Worm (Caenorhabditis elegans) whole organism, L2 larva: Measurements from ENCODE around the gene aipr-1.

Source experiments
- C34F6.9 ChIP-seq: fragments of 150-350 bp; optimal IDR thresholded peaks from 2 replicates; lab custom pipeline; 2014; ENCODE audit warnings: missing biosample characterization, missing genetic modification characterization
- R02D3.7 ChIP-seq: fragments of 150-350 bp; optimal IDR thresholded peaks from 2 replicates; lab custom pipeline; 2014; ENCODE audit warnings: missing biosample characterization, missing genetic modification characterization
- Y55F3AM.14 ChIP-seq: fragments of 200-800 bp; sonication (Bioruptor generic); optimal IDR thresholded peaks from 2 replicates; lab custom pipeline; 2018; ENCODE audit warnings: mild to moderate bottlenecking, missing genetic modification characterization, missing compliant biosample characterization
- ZK546.5 ChIP-seq: sonication (generic microtip); optimal IDR thresholded peaks from 2 replicates; lab custom pipeline; 2017; ENCODE audit warnings: missing biosample characterization, missing genetic modification characterization
- alr-1 ChIP-seq: fragments of 150-350 bp; optimal IDR thresholded peaks from 2 replicates; lab custom pipeline; 2014; ENCODE audit warnings: missing biosample characterization, missing genetic modification characterization
- ama-1 ChIP-seq: fragments of 150-350 bp; optimal IDR thresholded peaks from 2 replicates; lab custom pipeline; 2018; ENCODE audit warnings: inconsistent platforms
- blmp-1 ChIP-seq: sonication (generic microtip); optimal IDR thresholded peaks from 2 replicates; lab custom pipeline; 2017; ENCODE audit warnings: missing genetic modification characterization, mild to moderate bottlenecking, missing compliant biosample characterization, antibody characterized with exemption, moderate library complexity; ENCODE audit not compliant: insufficient read depth
- ceh-16 ChIP-seq: fragments of 150-350 bp; optimal IDR thresholded peaks from 2 replicates; lab custom pipeline; 2014; ENCODE audit warnings: missing biosample characterization, missing genetic modification characterization
- ceh-82 ChIP-seq: fragments of 150-350 bp; optimal IDR thresholded peaks from 2 replicates; lab custom pipeline; 2014; ENCODE audit warnings: missing biosample characterization, missing genetic modification characterization
- dmd-4 ChIP-seq: sonication (generic microtip); optimal IDR thresholded peaks from 2 replicates; lab custom pipeline; 2017; ENCODE audit warnings: missing biosample characterization, missing genetic modification characterization
- egl-27 ChIP-seq: sonication (generic microtip); optimal IDR thresholded peaks from 3 replicates; lab custom pipeline; 2017; ENCODE audit warnings: missing biosample characterization, missing genetic modification reagents, missing genetic modification characterization
- elt-1 ChIP-seq: fragments of 150-350 bp; optimal IDR thresholded peaks from 2 replicates; lab custom pipeline; 2014; ENCODE audit warnings: missing biosample characterization, missing genetic modification characterization
- fos-1 ChIP-seq: fragments of 150-350 bp; optimal IDR thresholded peaks from 2 replicates; lab custom pipeline; 2014; ENCODE audit warnings: missing biosample characterization, missing genetic modification characterization
- lin-11 ChIP-seq: fragments of 150-350 bp; sonication (generic microtip); optimal IDR thresholded peaks from 2 replicates; lab custom pipeline; 2014; ENCODE audit warnings: missing biosample characterization, missing genetic modification characterization, inconsistent platforms, mixed read lengths
- lin-13 ChIP-seq: fragments of 150-350 bp; optimal IDR thresholded peaks from 2 replicates; lab custom pipeline; 2014; ENCODE audit warnings: missing biosample characterization, missing genetic modification reagents, missing genetic modification characterization
- lin-39 ChIP-seq: fragments of 150-350 bp; optimal IDR thresholded peaks from 2 replicates; lab custom pipeline; 2014; ENCODE audit warnings: missing biosample characterization, missing genetic modification reagents, missing genetic modification characterization
- lsy-2 ChIP-seq, 2 experiments: fragments of 150-350 bp in 1 of 2; sonication (generic microtip) in 1 of 2; optimal IDR thresholded peaks; 2 replicates each; lab custom pipeline; 2014 to 2017; ENCODE audit warnings: missing biosample characterization in 2 of 2, missing genetic modification characterization in 2 of 2
- mbf-1 ChIP-seq: sonication (generic microtip); optimal IDR thresholded peaks from 2 replicates; lab custom pipeline; 2017; ENCODE audit warnings: missing biosample characterization, missing genetic modification characterization
- mdl-1 ChIP-seq, 2 experiments: fragments of 150-350 bp in 1 of 2; sonication (generic microtip) in 1 of 2; optimal IDR thresholded peaks; 2 replicates each; lab custom pipeline; 2017; ENCODE audit warnings: missing biosample characterization in 2 of 2, missing genetic modification characterization in 2 of 2
- nhr-10 ChIP-seq: sonication (generic microtip); optimal IDR thresholded peaks from 2 replicates; lab custom pipeline; 2017; ENCODE audit warnings: missing biosample characterization, missing genetic modification characterization
- nhr-11 ChIP-seq: fragments of 150-350 bp; optimal IDR thresholded peaks from 2 replicates; lab custom pipeline; 2014; ENCODE audit warnings: missing biosample characterization, missing genetic modification characterization
- nhr-129 ChIP-seq: fragments of 150-350 bp; optimal IDR thresholded peaks from 2 replicates; lab custom pipeline; 2014; ENCODE audit warnings: missing biosample characterization, missing genetic modification characterization
- nhr-23 ChIP-seq: fragments of 150-350 bp; optimal IDR thresholded peaks from 2 replicates; lab custom pipeline; 2014; ENCODE audit warnings: missing biosample characterization, missing genetic modification reagents, missing genetic modification characterization
- nhr-25 ChIP-seq: fragments of 150-350 bp; sonication (generic microtip); optimal IDR thresholded peaks from 3 replicates; lab custom pipeline; 2014; ENCODE audit warnings: missing biosample characterization, missing genetic modification characterization
- nhr-6 ChIP-seq: fragments of 150-350 bp; optimal IDR thresholded peaks from 2 replicates; lab custom pipeline; 2014; ENCODE audit warnings: missing biosample characterization, missing genetic modification characterization
- nhr-77 ChIP-seq: fragments of 150-350 bp; optimal IDR thresholded peaks from 2 replicates; lab custom pipeline; 2014; ENCODE audit warnings: missing biosample characterization, missing genetic modification characterization
- peb-1 ChIP-seq: fragments of 150-350 bp; optimal IDR thresholded peaks from 2 replicates; lab custom pipeline; 2014; ENCODE audit warnings: missing biosample characterization, missing genetic modification characterization
- sma-3 ChIP-seq: sonication (generic microtip); optimal IDR thresholded peaks from 2 replicates; lab custom pipeline; 2016; ENCODE audit warnings: missing genetic modification reagents, missing genetic modification characterization, missing compliant biosample characterization
- sma-9 ChIP-seq, 2 experiments: fragments of 150-350 bp in 1 of 2; sonication (generic microtip) in 1 of 2; optimal IDR thresholded peaks; 2 replicates each; lab custom pipeline; 2014 to 2016; ENCODE audit warnings: missing genetic modification characterization in 2 of 2, mild to moderate bottlenecking in 1 of 2, missing biosample characterization in 1 of 2, missing compliant biosample characterization in 1 of 2, missing genetic modification reagents in 1 of 2, moderate library complexity in 1 of 2
- unc-55 ChIP-seq: fragments of 150-350 bp; sonication (generic microtip); optimal IDR thresholded peaks from 3 replicates; lab custom pipeline; 2014; ENCODE audit warnings: missing biosample characterization, missing genetic modification reagents, missing genetic modification characterization
- unc-62 ChIP-seq: fragments of 150-350 bp; optimal IDR thresholded peaks from 2 replicates; lab custom pipeline; 2014; ENCODE audit warnings: missing biosample characterization, missing genetic modification reagents, missing genetic modification characterization
- zag-1 ChIP-seq: fragments of 150-350 bp; optimal IDR thresholded peaks from 2 replicates; lab custom pipeline; 2014; ENCODE audit warnings: missing biosample characterization, missing genetic modification characterization
- ztf-1 ChIP-seq: fragments of 200-800 bp; sonication (Bioruptor generic); conservative IDR thresholded peaks from 2 replicates; pipeline ENCODE4 v1.3.6; 2022; ENCODE audit warnings: missing genetic modification characterization, missing compliant biosample characterization
- ztf-11 ChIP-seq: sonication (generic microtip); optimal IDR thresholded peaks from 2 replicates; lab custom pipeline; 2017; ENCODE audit warnings: missing biosample characterization, missing genetic modification characterization
- ztf-4 ChIP-seq: fragments of 150-350 bp; optimal IDR thresholded peaks from 2 replicates; lab custom pipeline; 2014; ENCODE audit warnings: missing biosample characterization, missing genetic modification characterization

aipr-1 gene

DNA sequence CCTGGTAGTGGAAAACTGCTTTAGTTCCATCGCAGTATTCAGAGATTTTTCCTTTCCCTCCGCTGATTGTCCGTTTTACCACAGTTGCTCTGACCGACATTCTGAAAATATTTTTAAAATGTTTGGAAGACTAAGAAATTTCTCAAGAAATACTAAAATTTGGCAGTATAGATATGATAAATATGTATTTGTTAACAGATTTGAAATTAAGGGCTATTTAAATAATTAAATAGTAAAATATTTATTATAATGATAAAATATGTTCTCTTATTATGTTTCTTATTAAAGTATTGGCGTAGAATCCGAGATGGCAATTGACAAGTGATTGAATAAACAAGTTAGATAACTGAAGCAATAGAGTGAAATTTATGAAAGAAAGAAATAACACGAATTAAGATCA, at the start of gene aipr-1:
aipr-1 (minus strand) TSS at position 101 of the 400 bp plus-strand sequence.
- no peak for TF ChIP-seq mbf-1
- no peak for TF ChIP-seq nhr-11 (tag; lab: Kevin White, UChicago)
- no peak for TF ChIP-seq ztf-11 (tag; lab: Kevin White, UChicago)
- TF ChIP-seq R02D3.7 (tag; lab: Kevin White, UChicago), result no peak
- TF ChIP-seq ceh-16 (tag; lab: Kevin White, UChicago), result no peak
- TF ChIP-seq nhr-23 (tag; lab: Kevin White, UChicago), result no peak
- TF ChIP-seq unc-55 (GFP tag; lab: Kevin White, UChicago), result no peak
- no peak for TF ChIP-seq mdl-1 (tag; optimal IDR thresholded peaks at IDR 0.05; lab: Kevin White, UChicago)
- TF ChIP-seq lin-39 (tag; lab: Kevin White, UChicago), result no peak
- no peak for TF ChIP-seq ztf-1 (GFP tag; lab: Robert Waterston, UW)
- no peak for TF ChIP-seq ama-1 (lab: Kevin White, UChicago)
- no peak for TF ChIP-seq sma-3 (GFP tag; lab: Kevin White, UChicago)
- TF ChIP-seq nhr-6 (tag; lab: Kevin White, UChicago), result no peak
- TF ChIP-seq Y55F3AM.14 (GFP tag; lab: Kevin White, UChicago), result no peak
- no peak for TF ChIP-seq lin-13 (GFP tag; lab: Kevin White, UChicago)
- no peak for TF ChIP-seq lin-11 (tag; lab: Kevin White, UChicago)

DNA sequence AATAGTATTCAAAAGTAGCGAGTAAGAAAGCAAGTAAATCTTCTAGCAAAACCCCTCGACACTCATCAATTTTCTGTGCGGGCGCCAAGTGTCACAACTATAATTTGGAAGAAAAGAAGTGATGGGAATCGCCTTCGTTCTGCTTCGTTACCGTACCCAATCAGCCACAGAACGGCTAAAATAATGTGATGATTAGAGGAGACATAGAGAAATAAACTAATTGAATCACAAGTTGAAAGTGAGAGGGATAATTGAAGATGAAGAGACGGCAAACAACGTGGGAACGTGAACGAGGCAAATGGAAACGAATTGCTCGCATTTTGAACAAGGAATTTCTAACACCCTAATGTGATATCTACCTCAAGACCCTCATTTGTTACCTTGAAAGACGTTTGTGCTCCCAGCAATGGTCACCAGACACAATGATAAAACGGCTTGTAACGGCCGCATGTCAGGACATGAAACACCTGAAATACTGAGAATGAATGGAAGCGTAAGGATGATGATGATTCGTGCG, 48.7 kb upstream of the aipr-1 start, which contains the start of gene T19D12.6:
T19D12.6 (minus strand) TSS at position 467 of the 517 bp plus-strand sequence.
- TF ChIP-seq lin-39 (tag; lab: Kevin White, UChicago) (no peak), blmp-1 (tag; lab: Kevin White, UChicago) (no peak), mdl-1 (tag; optimal IDR thresholded peaks at IDR 0.05; lab: Kevin White, UChicago) (no peak), nhr-77 (no peak), lsy-2 (tag; optimal IDR thresholded peaks at IDR 0.05; lab: Kevin White, UChicago) (no peak), ztf-1 (GFP tag; lab: Robert Waterston, UW) (no peak), C34F6.9 (no peak), alr-1 (no peak)
- TF ChIP-seq, all 48 proteins: peak for 0

DNA sequence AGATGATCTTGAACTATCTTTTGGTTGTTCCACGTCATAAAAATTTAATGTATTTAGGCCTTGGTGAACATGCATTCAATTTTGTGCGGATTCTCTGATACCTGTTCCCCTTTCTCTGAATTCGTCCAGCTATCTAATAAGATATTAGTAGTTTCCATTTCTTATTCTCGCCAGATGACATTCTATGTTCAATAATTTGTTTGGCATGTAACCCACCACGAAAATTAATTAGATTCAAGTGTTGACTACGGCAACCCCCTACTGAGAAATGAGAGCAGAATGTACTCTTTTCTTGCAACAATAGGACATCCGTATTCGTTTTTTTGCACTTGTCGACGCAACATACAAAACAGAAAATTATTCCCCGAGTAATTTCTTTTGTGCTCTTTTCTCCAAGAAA, 48.1 kb upstream of the aipr-1 start:
- TF ChIP-seq C34F6.9 (no peak), nhr-11 (tag; lab: Kevin White, UChicago) (no peak), ama-1 (lab: Kevin White, UChicago) (no peak), ceh-16 (tag; lab: Kevin White, UChicago) (no peak), ceh-82 (tag; lab: Kevin White, UChicago) (no peak), mdl-1 (tag; optimal IDR thresholded peaks at IDR 0.05; lab: Kevin White, UChicago) (no peak), unc-62 (GFP tag; lab: Kevin White, UChicago) (no peak), lin-39 (tag; lab: Kevin White, UChicago) (no peak), egl-27 (tag; lab: Kevin White, UChicago) (no peak)
- TF ChIP-seq, all 48 proteins: peak for 0

DNA sequence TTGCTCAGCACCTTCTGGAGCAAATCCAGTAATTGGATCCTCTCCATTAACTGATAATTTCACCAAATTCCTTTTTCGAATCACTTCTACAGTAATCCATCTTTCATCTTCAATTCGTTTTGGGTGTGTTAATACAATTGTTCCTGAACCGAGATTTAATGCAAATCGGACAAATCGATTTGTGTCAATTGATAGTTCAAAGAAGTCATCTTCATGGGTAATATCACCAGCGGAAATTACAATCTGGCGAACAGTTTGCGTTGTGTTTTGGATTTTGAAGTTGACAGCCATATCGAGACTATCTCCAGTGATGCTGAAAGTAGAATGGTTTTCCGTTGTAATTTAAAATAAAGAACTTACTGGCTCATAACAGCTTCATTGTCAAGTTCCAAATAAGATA, 43.8 kb upstream of the aipr-1 start:
- no peak for TF ChIP-seq sma-9 (GFP tag; optimal IDR thresholded peaks at IDR 0.05; lab: Kevin White, UChicago)
- TF ChIP-seq sma-9 (tag; optimal IDR thresholded peaks at IDR 0.05; lab: Kevin White, UChicago), result no peak
- no peak for TF ChIP-seq nhr-129 (tag; lab: Kevin White, UChicago)
- TF ChIP-seq lsy-2 (tag; optimal IDR thresholded peaks at IDR 0.05; lab: Kevin White, UChicago), result no peak
- no peak for TF ChIP-seq mbf-1
- no peak for TF ChIP-seq peb-1 (tag; lab: Kevin White, UChicago)
- TF ChIP-seq ZK546.5, result no peak
- no peak for TF ChIP-seq ztf-11 (tag; lab: Kevin White, UChicago)
- no peak for TF ChIP-seq lin-13 (GFP tag; lab: Kevin White, UChicago)
- TF ChIP-seq R02D3.7 (tag; lab: Kevin White, UChicago), result no peak
- no peak for TF ChIP-seq unc-62 (GFP tag; lab: Kevin White, UChicago)
- TF ChIP-seq nhr-11 (tag; lab: Kevin White, UChicago), result no peak
- TF ChIP-seq egl-27 (tag; lab: Kevin White, UChicago), result no peak
- no peak for TF ChIP-seq nhr-6 (tag; lab: Kevin White, UChicago)
- no peak for TF ChIP-seq nhr-25 (tag; lab: Kevin White, UChicago)
- no peak for TF ChIP-seq zag-1 (tag; lab: Kevin White, UChicago)
- no peak for TF ChIP-seq dmd-4 (tag; lab: Kevin White, UChicago)
- TF ChIP-seq lin-11 (tag; lab: Kevin White, UChicago), result no peak
- TF ChIP-seq, all 48 proteins: peak for 0

DNA sequence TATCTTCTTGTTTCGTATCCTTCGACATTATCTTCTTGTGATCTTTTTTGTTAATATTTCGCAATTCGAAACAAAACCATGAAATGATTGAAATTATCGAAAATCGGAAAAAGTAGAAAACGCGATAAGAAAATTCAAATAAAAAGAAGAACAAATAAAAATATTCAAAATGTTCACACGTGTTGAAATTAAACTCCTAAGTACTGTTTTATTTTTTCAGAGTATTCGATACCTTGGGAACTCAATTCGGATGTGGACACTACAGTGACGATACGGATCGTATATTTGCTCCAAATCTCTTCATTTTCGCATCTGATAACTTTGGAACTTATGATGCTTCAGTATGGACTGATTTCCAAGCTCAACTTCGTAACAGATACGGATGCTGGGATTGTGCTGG, 42.1 kb upstream of the aipr-1 start, which contains the start of gene T19D12.5:
T19D12.5 (minus strand) TSS at position 101 of the 400 bp plus-strand sequence.
- TF ChIP-seq ztf-4 (tag; lab: Kevin White, UChicago), result no peak
- no peak for TF ChIP-seq lin-39 (tag; lab: Kevin White, UChicago)
- no peak for TF ChIP-seq ceh-16 (tag; lab: Kevin White, UChicago)
- TF ChIP-seq ama-1 (lab: Kevin White, UChicago), result no peak
- no peak for TF ChIP-seq ztf-1 (GFP tag; lab: Robert Waterston, UW)
- TF ChIP-seq nhr-11 (tag; lab: Kevin White, UChicago), result no peak
- TF ChIP-seq R02D3.7 (tag; lab: Kevin White, UChicago), result no peak
- no peak for TF ChIP-seq nhr-25 (tag; lab: Kevin White, UChicago)
- TF ChIP-seq sma-9 (GFP tag; optimal IDR thresholded peaks at IDR 0.05; lab: Kevin White, UChicago), result no peak
- TF ChIP-seq sma-9 (tag; optimal IDR thresholded peaks at IDR 0.05; lab: Kevin White, UChicago), result no peak
- TF ChIP-seq nhr-129 (tag; lab: Kevin White, UChicago), result no peak
- no peak for TF ChIP-seq lin-13 (GFP tag; lab: Kevin White, UChicago)
- TF ChIP-seq egl-27 (tag; lab: Kevin White, UChicago), result no peak
- TF ChIP-seq mbf-1, result no peak
- no peak for TF ChIP-seq blmp-1 (tag; lab: Kevin White, UChicago)
- no peak for TF ChIP-seq elt-1 (tag; lab: Kevin White, UChicago)
- TF ChIP-seq fos-1, result no peak
- TF ChIP-seq nhr-10 (tag; lab: Kevin White, UChicago), result no peak
- TF ChIP-seq ZK546.5, result no peak
